Worm (Caenorhabditis elegans): ENCODE measurements around the gene K08E3.2.

DNA sequence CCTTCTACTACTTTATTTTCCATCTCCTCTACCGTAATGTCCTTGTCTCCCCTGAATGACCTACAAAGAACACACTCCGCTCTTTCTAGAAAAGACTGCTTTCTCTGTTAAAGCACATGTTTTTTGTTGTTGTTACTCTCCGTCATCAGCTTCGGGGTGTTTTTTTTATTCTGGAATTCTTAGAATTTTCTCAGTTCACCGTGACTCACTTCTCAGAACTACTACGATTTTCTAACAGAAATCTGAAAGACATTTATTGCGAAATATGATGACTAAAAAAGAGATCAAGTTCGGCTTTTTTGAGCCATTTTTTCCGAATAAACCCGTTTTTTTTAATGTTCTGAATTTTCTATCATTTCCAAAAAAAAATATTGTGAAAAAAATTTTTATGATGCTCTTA is 32.2 kb downstream of the K08E3.2 start:
- TF ChIP-seq fkh-10 (GFP tag; optimal IDR thresholded peaks at IDR 0.05) = no peak
- no peak for TF ChIP-seq pqm-1 (tag; optimal IDR thresholded peaks at IDR 0.05)
- TF ChIP-seq nhr-12 (tag; optimal IDR thresholded peaks at IDR 0.05) = no peak
- TF ChIP-seq mdl-1 (tag; optimal IDR thresholded peaks at IDR 0.05) = no peak
- TF ChIP-seq nhr-237 (tag; optimal IDR thresholded peaks at IDR 0.05) = no peak
- no peak for TF ChIP-seq snpc-4 (tag; optimal IDR thresholded peaks at IDR 0.05)
- no peak for TF ChIP-seq efl-1 (optimal IDR thresholded peaks at IDR 0.05)
- no peak for TF ChIP-seq efl-1 (GFP tag; optimal IDR thresholded peaks at IDR 0.05 in 1 of 2)
- no peak for TF ChIP-seq ztf-4 (tag; optimal IDR thresholded peaks at IDR 0.05)
- no peak for TF ChIP-seq ama-1 (optimal IDR thresholded peaks at IDR 0.05)
- no peak for TF ChIP-seq zag-1 (tag; optimal IDR thresholded peaks at IDR 0.05)
